Fruit fly (Drosophila melanogaster) whole organism, embryonic: Measurements from ENCODE around the gene Gcna.

ENCODE experiments used
- CG10654 ChIP-seq: fragments of 200-800 bp; sonication (Bioruptor generic); optimal IDR thresholded peaks from 2 replicates; lab custom pipeline; 2016; ENCODE audit warnings: missing biosample characterization, missing genetic modification characterization
- Side ChIP-seq: fragments of 200-800 bp; sonication (Bioruptor generic); optimal IDR thresholded peaks from 2 replicates; lab custom pipeline; 2016; ENCODE audit warnings: missing biosample characterization, missing genetic modification characterization

DNA sequence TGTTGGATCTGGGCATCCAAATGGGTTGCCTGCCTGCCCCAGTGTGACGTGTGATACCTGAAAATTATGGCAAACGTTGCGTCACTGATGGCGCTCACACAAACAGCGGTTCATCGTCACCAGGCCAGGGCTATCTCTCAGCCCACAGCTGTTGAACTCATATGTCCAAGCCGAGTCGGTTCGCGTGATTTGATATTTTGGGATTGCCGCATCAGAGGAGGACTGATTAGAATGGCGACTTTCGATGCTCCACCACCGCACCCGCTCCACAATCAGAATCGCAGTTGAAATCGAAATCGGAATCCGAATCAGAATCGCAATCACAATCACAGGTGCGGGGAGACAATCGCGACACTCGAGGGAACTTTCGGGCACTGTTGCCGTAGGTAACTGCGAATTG is 17.9 kb downstream of the Gcna start:
- no peak for TF ChIP-seq CG10654 (GFP tag; lab: Kevin White, UChicago)
- TF ChIP-seq Side, result no peak
